Fruit fly (Drosophila melanogaster) whole organism, embryonic: ENCODE results near the gene CG13252.

Experiments
- Antp ChIP-seq: fragments of 200-800 bp; sonication (Bioruptor generic); optimal IDR thresholded peaks from 3 replicates; lab custom pipeline; 2016; ENCODE audit warnings: missing biosample characterization, missing genetic modification characterization
- CG10267 ChIP-seq: fragments of 200-800 bp; sonication (Bioruptor generic); optimal IDR thresholded peaks from 2 replicates; lab custom pipeline; 2018; ENCODE audit warnings: missing biosample characterization, mild to moderate bottlenecking, missing genetic modification characterization, moderate library complexity
- CG10431 ChIP-seq: fragments of 200-800 bp; sonication (Bioruptor generic); optimal IDR thresholded peaks from 3 replicates; lab custom pipeline; 2018; ENCODE audit warnings: missing biosample characterization, mild to moderate bottlenecking, missing genetic modification characterization
- CG12299 ChIP-seq: fragments of 200-800 bp; sonication (Bioruptor generic); optimal IDR thresholded peaks from 2 replicates; lab custom pipeline; 2018; ENCODE audit warnings: missing biosample characterization, mild to moderate bottlenecking, missing genetic modification characterization
- CG13424 ChIP-seq: fragments of 200-800 bp; sonication (Bioruptor generic); optimal IDR thresholded peaks from 2 replicates; lab custom pipeline; 2019; ENCODE audit warnings: missing biosample characterization, mild to moderate bottlenecking, missing genetic modification characterization, moderate library complexity
- CG13775 ChIP-seq: fragments of 200-800 bp; sonication (Bioruptor generic); optimal IDR thresholded peaks from 3 replicates; lab custom pipeline; 2017; ENCODE audit warnings: missing biosample characterization, mild to moderate bottlenecking, missing genetic modification characterization
- CG14710 ChIP-seq: fragments of 200-800 bp; sonication (Bioruptor generic); optimal IDR thresholded peaks from 3 replicates; lab custom pipeline; 2019; ENCODE audit warnings: missing biosample characterization, mild to moderate bottlenecking, missing genetic modification characterization, moderate library complexity
- CG15601 ChIP-seq: fragments of 200-800 bp; sonication (Bioruptor generic); optimal IDR thresholded peaks from 3 replicates; lab custom pipeline; 2019; ENCODE audit warnings: missing biosample characterization, mild to moderate bottlenecking, missing genetic modification characterization, moderate library complexity
- CG16813 ChIP-seq: fragments of 200-800 bp; sonication (Bioruptor generic); IDR thresholded peaks from 3 replicates; pipeline ENCODE4 v1.3.6; 2022; ENCODE audit warnings: missing biosample characterization, missing genetic modification characterization; ENCODE audit not compliant: partially characterized antibody
- CG17361 ChIP-seq: fragments of 200-800 bp; sonication (Bioruptor generic); IDR thresholded peaks from 3 replicates; pipeline ENCODE4 v1.3.6; 2022; ENCODE audit warnings: missing biosample characterization, missing genetic modification characterization
- CG34224 ChIP-seq: fragments of 200-800 bp; sonication (Bioruptor generic); IDR thresholded peaks from 3 replicates; pipeline ENCODE4 v1.3.6; 2022; ENCODE audit warnings: missing biosample characterization, missing genetic modification characterization; ENCODE audit not compliant: partially characterized antibody
- CG42726 ChIP-seq: fragments of 200-800 bp; sonication (Bioruptor generic); IDR thresholded peaks from 2 replicates; pipeline ENCODE4 v1.3.6; 2022; ENCODE audit warnings: missing biosample characterization, missing genetic modification characterization; ENCODE audit not compliant: partially characterized antibody
- CG4617 ChIP-seq: fragments of 200-800 bp; sonication (Bioruptor generic); optimal IDR thresholded peaks from 3 replicates; lab custom pipeline; 2016; ENCODE audit warnings: missing biosample characterization, missing genetic modification characterization, borderline replicate concordance
- CG6654 ChIP-seq: fragments of 200-800 bp; sonication (Bioruptor generic); optimal IDR thresholded peaks from 2 replicates; lab custom pipeline; 2017; ENCODE audit warnings: missing biosample characterization, mild to moderate bottlenecking, missing genetic modification characterization
- CG7963 ChIP-seq: fragments of 200-800 bp; sonication (Bioruptor generic); IDR thresholded peaks from 3 replicates; pipeline ENCODE4 v1.3.6; 2022; ENCODE audit warnings: missing biosample characterization, missing genetic modification characterization; ENCODE audit not compliant: partially characterized antibody
- CG8089 ChIP-seq: fragments of 200-800 bp; sonication (Bioruptor generic); optimal IDR thresholded peaks from 3 replicates; lab custom pipeline; 2016; ENCODE audit warnings: missing biosample characterization, missing genetic modification characterization
- CoRest ChIP-seq: fragments of 200-800 bp; sonication (Bioruptor generic); optimal IDR thresholded peaks from 3 replicates; lab custom pipeline; 2018; ENCODE audit warnings: missing biosample characterization, mild to moderate bottlenecking, missing genetic modification characterization, moderate library complexity
- Elba2 ChIP-seq: fragments of 200-800 bp; sonication (Bioruptor generic); optimal IDR thresholded peaks from 3 replicates; lab custom pipeline; 2016; ENCODE audit warnings: missing biosample characterization, missing genetic modification characterization
- Ets97D ChIP-seq: fragments of 200-800 bp; sonication (Bioruptor generic); optimal IDR thresholded peaks from 3 replicates; lab custom pipeline; 2016; ENCODE audit warnings: missing biosample characterization, missing genetic modification characterization
- Fer3 ChIP-seq: fragments of 200-800 bp; sonication (Bioruptor generic); optimal IDR thresholded peaks from 2 replicates; lab custom pipeline; 2018; ENCODE audit warnings: missing biosample characterization, mild to moderate bottlenecking, missing genetic modification characterization, moderate library complexity
- HLH54F ChIP-seq: fragments of 200-800 bp; sonication (Bioruptor generic); optimal IDR thresholded peaks from 3 replicates; lab custom pipeline; 2016; ENCODE audit warnings: missing biosample characterization, missing genetic modification characterization
- HmgZ ChIP-seq: fragments of 200-800 bp; sonication (Bioruptor generic); optimal IDR thresholded peaks from 2 replicates; lab custom pipeline; 2018; ENCODE audit warnings: missing biosample characterization, mild to moderate bottlenecking, missing genetic modification characterization
- Lim3 ChIP-seq: fragments of 200-800 bp; sonication (Bioruptor generic); IDR thresholded peaks from 2 replicates; pipeline ENCODE4 v1.3.6; 2022; ENCODE audit warnings: missing biosample characterization, missing genetic modification characterization
- Med ChIP-seq: fragments of 200-800 bp; sonication (Bioruptor generic); peaks from one replicate; lab custom pipeline; 2016; ENCODE audit warnings: missing biosample characterization, missing genetic modification characterization, mild to moderate bottlenecking, inconsistent platforms, moderate library complexity
- Mes4 ChIP-seq: fragments of 200-800 bp; sonication (Bioruptor generic); optimal IDR thresholded peaks from 2 replicates; lab custom pipeline; 2016; ENCODE audit warnings: missing biosample characterization, missing genetic modification characterization
- NK7.1 ChIP-seq: fragments of 200-800 bp; sonication (Bioruptor generic); optimal IDR thresholded peaks from 3 replicates; lab custom pipeline; 2016; ENCODE audit warnings: missing biosample characterization, missing genetic modification characterization
- Opbp ChIP-seq: fragments of 200-800 bp; sonication (Bioruptor generic); IDR thresholded peaks from 3 replicates; pipeline ENCODE4 v1.3.6; 2022; ENCODE audit warnings: missing biosample characterization, missing genetic modification characterization; ENCODE audit not compliant: partially characterized antibody
- Pdp1 ChIP-seq, 2 experiments: fragments of 200-800 bp; sonication (Bioruptor generic); optimal IDR thresholded peaks; 3 replicates each; lab custom pipeline; 2016; ENCODE audit warnings: missing biosample characterization in 2 of 2, missing genetic modification characterization in 2 of 2, mild to moderate bottlenecking in 1 of 2, moderate library complexity in 1 of 2
- Scr ChIP-seq: fragments of 200-800 bp; sonication (Bioruptor generic); IDR thresholded peaks from 2 replicates; pipeline ENCODE4 v1.3.6; 2022; ENCODE audit warnings: missing biosample characterization, missing genetic modification characterization; ENCODE audit not compliant: partially characterized antibody
- Spps ChIP-seq: fragments of 200-800 bp; sonication (Bioruptor generic); optimal IDR thresholded peaks from 2 replicates; lab custom pipeline; 2018; ENCODE audit warnings: missing biosample characterization, mild to moderate bottlenecking, missing genetic modification characterization
- az2 ChIP-seq: fragments of 200-800 bp; sonication (Bioruptor generic); optimal IDR thresholded peaks from 3 replicates; lab custom pipeline; 2016; ENCODE audit warnings: missing biosample characterization, missing genetic modification characterization
- cad ChIP-seq: fragments of >200 bp; optimal IDR thresholded peaks from 2 replicates; lab custom pipeline; 2017; ENCODE audit warnings: missing biosample characterization, missing genetic modification characterization
- cg ChIP-seq: fragments of 200-800 bp; sonication (Bioruptor generic); optimal IDR thresholded peaks from 3 replicates; lab custom pipeline; 2019; ENCODE audit warnings: missing biosample characterization, mild to moderate bottlenecking, missing genetic modification characterization, moderate library complexity
- chm ChIP-seq: fragments of 200-800 bp; sonication (Bioruptor generic); IDR thresholded peaks from 2 replicates; pipeline ENCODE4 v1.3.6; 2022; ENCODE audit warnings: missing biosample characterization, missing genetic modification characterization
- ci ChIP-seq: fragments of 200-800 bp; sonication (Bioruptor generic); IDR thresholded peaks from 3 replicates; pipeline ENCODE4 v1.3.6; 2022; ENCODE audit warnings: missing biosample characterization, missing genetic modification characterization
- exex ChIP-seq: fragments of 200-800 bp; sonication (Bioruptor generic); optimal IDR thresholded peaks from 4 replicates; lab custom pipeline; 2018; ENCODE audit warnings: missing biosample characterization, mild to moderate bottlenecking, missing genetic modification characterization, moderate library complexity
- fd64A ChIP-seq: fragments of 200-800 bp; sonication (Bioruptor generic); optimal IDR thresholded peaks from 3 replicates; lab custom pipeline; 2018; ENCODE audit warnings: missing biosample characterization, mild to moderate bottlenecking, missing genetic modification characterization
- gro ChIP-seq: fragments of 200-800 bp; sonication (Bioruptor generic); optimal IDR thresholded peaks from 2 replicates; lab custom pipeline; 2016; ENCODE audit warnings: missing biosample characterization, missing genetic modification characterization
- insv ChIP-seq, 2 experiments: fragments of 200-800 bp; sonication (Bioruptor generic); optimal IDR thresholded peaks; 3 replicates each; lab custom pipeline; 2016 to 2018; ENCODE audit warnings: missing biosample characterization in 2 of 2, missing genetic modification characterization in 2 of 2
- knrl ChIP-seq: fragments of 200-800 bp; sonication (Bioruptor generic); IDR thresholded peaks from 3 replicates; pipeline ENCODE4 v1.3.6; 2022; ENCODE audit warnings: missing biosample characterization, missing genetic modification characterization; ENCODE audit not compliant: partially characterized antibody
- luna ChIP-seq: fragments of 200-800 bp; sonication (Bioruptor generic); optimal IDR thresholded peaks from 2 replicates; lab custom pipeline; 2016; ENCODE audit warnings: missing biosample characterization, missing genetic modification characterization
- mld ChIP-seq: fragments of 200-800 bp; sonication (Bioruptor generic); IDR thresholded peaks from 3 replicates; pipeline ENCODE4 v1.3.6; 2022; ENCODE audit warnings: missing biosample characterization, missing genetic modification characterization; ENCODE audit not compliant: partially characterized antibody
- nom ChIP-seq: fragments of 200-800 bp; sonication (Bioruptor generic); optimal IDR thresholded peaks from 2 replicates; lab custom pipeline; 2017; ENCODE audit warnings: missing biosample characterization, missing genetic modification characterization, mild to moderate bottlenecking, moderate library complexity, missing genetic modification reagents
- tgo ChIP-seq: fragments of 200-800 bp; sonication (Bioruptor generic); IDR thresholded peaks from 3 replicates; pipeline ENCODE4 v1.3.6; 2022; ENCODE audit warnings: missing biosample characterization, missing genetic modification characterization
- unc-4 ChIP-seq: fragments of 200-800 bp; sonication (Bioruptor generic); IDR thresholded peaks from 2 replicates; pipeline ENCODE4 v1.3.6; 2022; ENCODE audit warnings: missing biosample characterization, missing genetic modification characterization; ENCODE audit not compliant: partially characterized antibody

CG13252 gene

dm6 chr3L:20787835-20788380 lies 57.5 kb downstream of the CG13252 start, which contains the start of gene CG11396 (continued):
- TF ChIP-seq Elba2 (GFP tag; lab: Kevin White, UChicago) (no peak), Pdp1 (GFP tag; optimal IDR thresholded peaks at IDR 0.05; lab: Kevin White, UChicago) (peak in 1 of 2 experiments; percentile 68), CG16813 (GFP tag; lab: Robert Waterston, UW) (peak; percentile 90), Fer3 (tag; lab: Kevin White, UChicago) (no peak), cg (GFP tag; lab: Kevin White, UChicago) (no peak), fd64A (GFP tag; lab: Kevin White, UChicago) (no peak), Mes4 (GFP tag; lab: Kevin White, UChicago) (no peak), nom (GFP tag; lab: Kevin White, UChicago) (peak; percentile 8), CG4617 (GFP tag; lab: Kevin White, UChicago) (peak; percentile 33), CG10267 (peak; percentile 14), HmgZ (tag; lab: Kevin White, UChicago) (peak; percentile 4), insv (GFP tag; optimal IDR thresholded peaks at IDR 0.05; lab: Kevin White, UChicago) (no peak), exex (no peak), unc-4 (GFP tag; lab: Robert Waterston, UW) (peak; percentile 96), ci (GFP tag; lab: Robert Waterston, UW) (0 out of 3 replicates have a peak, but pooled peaks have one; percentile 16), CG15601 (no peak), Spps (tag; lab: Kevin White, UChicago) (no peak), CG7963 (GFP tag; lab: Robert Waterston, UW) (peak; percentile 94), HLH54F (no peak), knrl (peak; percentile 93), CG13775 (GFP tag; lab: Kevin White, UChicago) (no peak), cad (GFP tag; lab: Kevin White, UChicago) (no peak), Med (GFP tag; lab: Kevin White, UChicago) (peak; percentile 81), CG34224 (GFP tag; lab: Robert Waterston, UW) (peak; percentile 95), mld (GFP tag; lab: Robert Waterston, UW) (peak; percentile 91), NK7.1 (GFP tag; lab: Kevin White, UChicago) (no peak), CG13424 (tag; lab: Kevin White, UChicago) (no peak), Antp (no peak), CG12299 (tag; lab: Kevin White, UChicago) (no peak), chm (no peak), luna (no peak), CG14710 (tag; lab: Kevin White, UChicago) (peak; percentile 39), CG10431 (GFP tag; lab: Kevin White, UChicago) (no peak), tgo (GFP tag; lab: Robert Waterston, UW) (no peak), Lim3 (GFP tag; lab: Robert Waterston, UW) (no peak), Opbp (GFP tag; lab: Robert Waterston, UW) (peak; percentile 95), az2 (GFP tag; lab: Kevin White, UChicago) (no peak), CG42726 (GFP tag; lab: Robert Waterston, UW) (peak; percentile 94), gro (GFP tag; lab: Kevin White, UChicago) (no peak), Ets97D (peak; percentile 20), CG17361 (GFP tag; lab: Robert Waterston, UW) (no peak), CG6654 (GFP tag; lab: Kevin White, UChicago) (no peak), CoRest (tag; lab: Kevin White, UChicago) (no peak), CG8089 (GFP tag; lab: Kevin White, UChicago) (no peak), Scr (GFP tag; lab: Robert Waterston, UW) (peak; percentile 95)
